Worm (Caenorhabditis elegans) whole organism, L4/young adult: ENCODE measurements around the gene F42G2.7.

ENCODE experiments used
- W03F9.2 ChIP-seq: fragments of 150-350 bp; optimal IDR thresholded peaks from 2 replicates; lab custom pipeline; 2014; ENCODE audit warnings: missing biosample characterization, missing genetic modification characterization
- dao-5 ChIP-seq: sonication (generic microtip); optimal IDR thresholded peaks from 2 replicates; lab custom pipeline; 2016; ENCODE audit warnings: missing genotype, missing genetic modification characterization, moderate library complexity, missing compliant biosample characterization
- him-1 ChIP-seq: sonication (generic microtip); optimal IDR thresholded peaks from 2 replicates; lab custom pipeline; 2016; ENCODE audit warnings: missing genotype, missing genetic modification reagents, missing genetic modification characterization, missing compliant biosample characterization

ce11 chrII:2403984-2404383 is 14.0 kb upstream of the F42G2.7 start, which contains the start of gene F16G10.1:
- TF ChIP-seq dao-5 (tag; lab: Kevin White, UChicago) (no peak), him-1 (tag; lab: Kevin White, UChicago) (no peak), W03F9.2 (tag; lab: Kevin White, UChicago) (no peak)
